1 fruit fly cellular context compared by ENCODE assay signal in the genomic region with DNA sequence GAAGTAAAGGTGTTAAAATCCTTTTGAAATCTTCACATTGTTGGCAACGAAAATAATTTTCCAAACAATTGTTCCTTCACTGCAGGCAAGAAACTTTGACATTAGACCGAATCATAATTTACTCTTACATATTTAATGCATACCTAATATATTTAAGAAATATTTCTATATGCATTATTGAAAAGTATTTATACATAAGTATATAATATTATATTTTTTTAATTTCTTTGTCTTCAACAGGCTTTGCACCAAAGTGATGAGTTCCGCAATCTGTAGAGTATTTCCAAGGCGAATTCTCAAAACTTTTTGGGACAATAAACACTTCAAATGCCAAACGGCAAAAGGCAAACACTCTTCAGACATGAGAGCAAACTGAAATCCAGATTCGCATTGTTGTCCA.
A peak's percentile ranks its signal among the peaks of the same experiment; 100 is the strongest.
TF ChIP-seq lines count a peak whose summit lies in the region.

No protein-coding gene starts in this region.

TF ChIP-seq in whole organism, embryonic, 481 proteins besides CTCF, POLR2A, EP300 and RAD21 (continued from another document and continues in another):
- TF ChIP-seq cato (GFP tag; optimal IDR thresholded peaks at IDR 0.05; lab: Kevin White, UChicago; ENCODE audit: borderline replicate concordance) (no peak), trh (GFP tag; optimal IDR thresholded peaks at IDR 0.05; lab: Kevin White, UChicago) (no peak), CG11398 (GFP tag; optimal IDR thresholded peaks at IDR 0.05; lab: Kevin White, UChicago) (no peak), CG30403 (GFP tag; optimal IDR thresholded peaks at IDR 0.05; lab: Kevin White, UChicago) (peak; percentile 42), NC2β (GFP tag; optimal IDR thresholded peaks at IDR 0.05; lab: Kevin White, UChicago) (no peak), CG31365 (tag; optimal IDR thresholded peaks at IDR 0.05; lab: Kevin White, UChicago) (no peak), CG4328 (GFP tag; optimal IDR thresholded peaks at IDR 0.05; lab: Kevin White, UChicago) (no peak), ewg (GFP tag; optimal IDR thresholded peaks at IDR 0.05; lab: Kevin White, UChicago) (no peak), so (GFP tag; IDR thresholded peaks at IDR 0.05; lab: Robert Waterston, UW) (peak; percentile 41; the same call in 1 of the 3 replicates), Sox102F (GFP tag; optimal IDR thresholded peaks at IDR 0.05; lab: Kevin White, UChicago) (peak; percentile 75), slp2 (GFP tag; optimal IDR thresholded peaks at IDR 0.05; lab: Kevin White, UChicago) (no peak), dati (GFP tag; IDR thresholded peaks at IDR 0.05; lab: Robert Waterston, UW) (no peak), schlank (tag; optimal IDR thresholded peaks at IDR 0.05; lab: Kevin White, UChicago) (no peak), CG1602 (GFP tag; optimal IDR thresholded peaks at IDR 0.05; lab: Kevin White, UChicago) (no peak), odd (GFP tag; optimal IDR thresholded peaks at IDR 0.05; lab: Kevin White, UChicago) (no peak), YL-1 (GFP tag; optimal IDR thresholded peaks at IDR 0.05; lab: Kevin White, UChicago) (no peak), CG32767 (GFP tag; IDR thresholded peaks at IDR 0.05; lab: Robert Waterston, UW) (no peak), zfh1 (GFP tag; IDR thresholded peaks at IDR 0.05; lab: Robert Waterston, UW) (peak; percentile 43; the same call in 1 of the 3 replicates), CG12155 (GFP tag; optimal IDR thresholded peaks at IDR 0.05; lab: Kevin White, UChicago) (no peak), CG7271 (tag; optimal IDR thresholded peaks at IDR 0.05; lab: Kevin White, UChicago) (no peak), CG16779 (GFP tag; IDR thresholded peaks at IDR 0.05; lab: Robert Waterston, UW) (no peak), grn (GFP tag; optimal IDR thresholded peaks at IDR 0.05; lab: Kevin White, UChicago) (no peak), E2f1 (GFP tag; IDR thresholded peaks at IDR 0.05; lab: Robert Waterston, UW) (peak; percentile 20; the same call in 1 of the 2 replicates), CG12104 (GFP tag; optimal IDR thresholded peaks at IDR 0.05; lab: Kevin White, UChicago) (no peak), zen (tag; optimal IDR thresholded peaks at IDR 0.05; lab: Kevin White, UChicago) (no peak), CG4730 (GFP tag; IDR thresholded peaks at IDR 0.05; lab: Robert Waterston, UW) (0 out of 2 replicates have a peak, but pooled peaks have one; percentile 29), CG13894 (tag; optimal IDR thresholded peaks at IDR 0.05; lab: Kevin White, UChicago) (no peak), pros (GFP tag; optimal IDR thresholded peaks at IDR 0.05; lab: Kevin White, UChicago) (no peak), nau (GFP tag; optimal IDR thresholded peaks at IDR 0.05; lab: Kevin White, UChicago) (no peak), Xrp1 (GFP tag; IDR thresholded peaks at IDR 0.05; lab: Robert Waterston, UW) (peak; percentile 69), Ets97D (GFP tag; optimal IDR thresholded peaks at IDR 0.05; lab: Kevin White, UChicago) (no peak), sc (optimal IDR thresholded peaks at IDR 0.05; lab: Kevin White, UChicago) (no peak), sc (GFP tag; optimal IDR thresholded peaks at IDR 0.05; lab: Kevin White, UChicago) (peak; percentile 1), Taf1 (GFP tag; IDR thresholded peaks at IDR 0.05; lab: Robert Waterston, UW) (no peak), Nf-YC (tag; optimal IDR thresholded peaks at IDR 0.05; lab: Kevin White, UChicago) (no peak), Bdp1 (GFP tag; optimal IDR thresholded peaks at IDR 0.05; lab: Kevin White, UChicago) (no peak), CG15696 (tag; optimal IDR thresholded peaks at IDR 0.05; lab: Kevin White, UChicago) (no peak), Elba2 (GFP tag; optimal IDR thresholded peaks at IDR 0.05; lab: Kevin White, UChicago) (no peak), Adf1 (GFP tag; IDR thresholded peaks at IDR 0.05; lab: Robert Waterston, UW) (no peak), CG6272 (GFP tag; IDR thresholded peaks at IDR 0.05; lab: Robert Waterston, UW) (no peak; the same call in 1 of the 2 replicates), CG4617 (GFP tag; optimal IDR thresholded peaks at IDR 0.05; lab: Kevin White, UChicago; ENCODE audit: borderline replicate concordance) (no peak), NFAT (GFP tag; IDR thresholded peaks at IDR 0.05; lab: Robert Waterston, UW) (no peak), Pdp1 (GFP tag; optimal IDR thresholded peaks at IDR 0.05; lab: Kevin White, UChicago) (no peak), Doc3 (GFP tag; IDR thresholded peaks at IDR 0.05; lab: Robert Waterston, UW; ENCODE audit: partially characterized antibody) (no peak), Hsf (GFP tag; optimal IDR thresholded peaks at IDR 0.05; lab: Kevin White, UChicago) (no peak), HLH3B (GFP tag; IDR thresholded peaks at IDR 0.05; lab: Robert Waterston, UW) (peak; percentile 71), CG10147 (GFP tag; optimal IDR thresholded peaks at IDR 0.05; lab: Kevin White, UChicago) (no peak), Opbp (GFP tag; IDR thresholded peaks at IDR 0.05; lab: Robert Waterston, UW; ENCODE audit: partially characterized antibody) (no peak), sima (GFP tag; optimal IDR thresholded peaks at IDR 0.05; lab: Kevin White, UChicago) (no peak), lbe (GFP tag; optimal IDR thresholded peaks at IDR 0.05; lab: Kevin White, UChicago) (no peak), onecut (GFP tag; IDR thresholded peaks at IDR 0.05; lab: Robert Waterston, UW) (no peak), CG16815 (GFP tag; optimal IDR thresholded peaks at IDR 0.05; lab: Kevin White, UChicago) (no peak), esg (GFP tag; conservative IDR thresholded peaks at IDR 0.05; lab: Robert Waterston, UW) (peak; percentile 46; the same call in 1 of the 2 replicates), CG2116 (GFP tag; optimal IDR thresholded peaks at IDR 0.05; lab: Kevin White, UChicago) (no peak), CG11696 (GFP tag; IDR thresholded peaks at IDR 0.05; lab: Robert Waterston, UW) (no peak), CG4282 (GFP tag; optimal IDR thresholded peaks at IDR 0.05; lab: Kevin White, UChicago) (no peak), prd (optimal IDR thresholded peaks at IDR 0.05; lab: Kevin White, UChicago) (no peak), prd (GFP tag; IDR thresholded peaks at IDR 0.05; lab: Robert Waterston, UW) (peak; percentile 52; the same call in 1 of the 3 replicates), Sin3A (optimal IDR thresholded peaks at IDR 0.05; lab: Kevin White, UChicago) (no peak), PHDP (tag; optimal IDR thresholded peaks at IDR 0.05; lab: Kevin White, UChicago) (peak; percentile 56), MBD-R2 (GFP tag; IDR thresholded peaks at IDR 0.05; lab: Robert Waterston, UW) (no peak), trem (tag; optimal IDR thresholded peaks at IDR 0.05; lab: Kevin White, UChicago) (peak; percentile 6), CG15073 (GFP tag; optimal IDR thresholded peaks at IDR 0.05; lab: Kevin White, UChicago) (no peak), CG9876 (GFP tag; optimal IDR thresholded peaks at IDR 0.05; lab: Kevin White, UChicago) (no peak), BEAF-32 (GFP tag; optimal IDR thresholded peaks at IDR 0.05; lab: Kevin White, UChicago) (no peak), Drgx (GFP tag; IDR thresholded peaks at IDR 0.05; lab: Robert Waterston, UW) (peak; percentile 58), CG3995 (GFP tag; optimal IDR thresholded peaks at IDR 0.05; lab: Kevin White, UChicago) (no peak), Doc2 (GFP tag; IDR thresholded peaks at IDR 0.05; lab: Robert Waterston, UW) (no peak), Hr78 (GFP tag; optimal IDR thresholded peaks at IDR 0.05; lab: Kevin White, UChicago) (no peak), CG2202 (tag; optimal IDR thresholded peaks at IDR 0.05; lab: Kevin White, UChicago) (no peak), CG10462 (GFP tag; optimal IDR thresholded peaks at IDR 0.05; lab: Kevin White, UChicago) (no peak), kah (GFP tag; optimal IDR thresholded peaks at IDR 0.05; lab: Kevin White, UChicago) (no peak), lab (GFP tag; optimal IDR thresholded peaks at IDR 0.05; lab: Kevin White, UChicago) (peak; percentile 3), CG1647 (GFP tag; optimal IDR thresholded peaks at IDR 0.05; lab: Kevin White, UChicago) (no peak), Dip3 (GFP tag; optimal IDR thresholded peaks at IDR 0.05; lab: Kevin White, UChicago) (no peak), CG17912 (GFP tag; optimal IDR thresholded peaks at IDR 0.05; lab: Kevin White, UChicago) (no peak), CG1603 (tag; optimal IDR thresholded peaks at IDR 0.05; lab: Kevin White, UChicago) (no peak), Nf-YB (GFP tag; optimal IDR thresholded peaks at IDR 0.05; lab: Kevin White, UChicago) (no peak), CG17802 (tag; optimal IDR thresholded peaks at IDR 0.05; lab: Kevin White, UChicago) (no peak), z (GFP tag; IDR thresholded peaks at IDR 0.05; lab: Robert Waterston, UW) (no peak), TFAM (GFP tag; optimal IDR thresholded peaks at IDR 0.05; lab: Kevin White, UChicago) (no peak), corto (GFP tag; optimal IDR thresholded peaks at IDR 0.05; lab: Kevin White, UChicago) (no peak), CG33213 (GFP tag; optimal IDR thresholded peaks at IDR 0.05; lab: Kevin White, UChicago) (no peak), CG5953 (GFP tag; IDR thresholded peaks at IDR 0.05; lab: Robert Waterston, UW) (no peak), CG13287 (GFP tag; IDR thresholded peaks at IDR 0.05; lab: Robert Waterston, UW; ENCODE audit: partially characterized antibody) (no peak), pan (optimal IDR thresholded peaks at IDR 0.05; lab: Kevin White, UChicago) (no peak), pan (GFP tag; optimal IDR thresholded peaks at IDR 0.05 in 1 of 2, IDR thresholded peaks at IDR 0.05 in 1 of 2) (peak in 1 of 2 experiments; percentile 64), ci (GFP tag; IDR thresholded peaks at IDR 0.05; lab: Robert Waterston, UW) (peak; percentile 40; the same call in 1 of the 3 replicates), nom (GFP tag; optimal IDR thresholded peaks at IDR 0.05; lab: Kevin White, UChicago) (no peak), gcm2 (GFP tag; optimal IDR thresholded peaks at IDR 0.05; lab: Kevin White, UChicago) (no peak), B-H2 (GFP tag; optimal IDR thresholded peaks at IDR 0.05; lab: Kevin White, UChicago) (no peak), CG15479 (GFP tag; optimal IDR thresholded peaks at IDR 0.05; lab: Kevin White, UChicago) (no peak), CG10366 (GFP tag; IDR thresholded peaks at IDR 0.05; lab: Robert Waterston, UW) (peak; percentile 53), CG8359 (GFP tag; optimal IDR thresholded peaks at IDR 0.05; lab: Kevin White, UChicago; ENCODE audit: borderline replicate concordance) (no peak), Dad (GFP tag; optimal IDR thresholded peaks at IDR 0.05; lab: Kevin White, UChicago) (no peak), luna (GFP tag; optimal IDR thresholded peaks at IDR 0.05; lab: Kevin White, UChicago) (no peak), CG12071 (GFP tag; optimal IDR thresholded peaks at IDR 0.05; lab: Kevin White, UChicago) (no peak), CG33557 (GFP tag; optimal IDR thresholded peaks at IDR 0.05; lab: Kevin White, UChicago) (no peak), CG4424 (GFP tag; optimal IDR thresholded peaks at IDR 0.05; lab: Kevin White, UChicago) (peak; percentile 24), C15 (GFP tag; IDR thresholded peaks at IDR 0.05; lab: Robert Waterston, UW) (no peak), twi (tag; optimal IDR thresholded peaks at IDR 0.05; lab: Kevin White, UChicago) (no peak), hb (GFP tag; IDR thresholded peaks at IDR 0.05; lab: Robert Waterston, UW; ENCODE audit: partially characterized antibody) (no peak), NfI (GFP tag; optimal IDR thresholded peaks at IDR 0.05; lab: Kevin White, UChicago) (no peak), zen2 (GFP tag; IDR thresholded peaks at IDR 0.05; lab: Robert Waterston, UW; ENCODE audit: partially characterized antibody) (no peak), NK7.1 (GFP tag; optimal IDR thresholded peaks at IDR 0.05; lab: Kevin White, UChicago) (no peak), Dbx (GFP tag; IDR thresholded peaks at IDR 0.05; lab: Robert Waterston, UW) (0 out of 3 replicates have a peak, but pooled peaks have one; percentile 21), Hmx (GFP tag; optimal IDR thresholded peaks at IDR 0.05; lab: Kevin White, UChicago) (no peak), da (GFP tag; optimal IDR thresholded peaks at IDR 0.05; lab: Kevin White, UChicago) (no peak), sisA (GFP tag; IDR thresholded peaks at IDR 0.05; lab: Robert Waterston, UW) (0 out of 2 replicates have a peak, but pooled peaks have one; percentile 21), lmd (GFP tag; IDR thresholded peaks at IDR 0.05; lab: Robert Waterston, UW) (0 out of 2 replicates have a peak, but pooled peaks have one; percentile 29), pita (GFP tag; optimal IDR thresholded peaks at IDR 0.05; lab: Kevin White, UChicago) (no peak), D19B (GFP tag; optimal IDR thresholded peaks at IDR 0.05; lab: Kevin White, UChicago) (no peak), CG7839 (tag; optimal IDR thresholded peaks at IDR 0.05; lab: Kevin White, UChicago) (peak; percentile 53), CG15269 (tag; optimal IDR thresholded peaks at IDR 0.05; lab: Kevin White, UChicago) (peak; percentile 65), CG6654 (GFP tag; optimal IDR thresholded peaks at IDR 0.05; lab: Kevin White, UChicago) (no peak), CG11247 (GFP tag; IDR thresholded peaks at IDR 0.05; lab: Robert Waterston, UW) (no peak), stwl (tag; optimal IDR thresholded peaks at IDR 0.05; lab: Kevin White, UChicago) (no peak), CG9727 (GFP tag; optimal IDR thresholded peaks at IDR 0.05; lab: Kevin White, UChicago) (peak; percentile 14), Ssrp (tag; optimal IDR thresholded peaks at IDR 0.05; lab: Kevin White, UChicago) (peak; percentile 48), dmrt11E (tag; optimal IDR thresholded peaks at IDR 0.05; lab: Kevin White, UChicago) (no peak), gcm (GFP tag; optimal IDR thresholded peaks at IDR 0.05; lab: Kevin White, UChicago) (no peak), sens-2 (GFP tag; IDR thresholded peaks at IDR 0.05; lab: Robert Waterston, UW) (no peak), wdn (GFP tag; IDR thresholded peaks at IDR 0.05; lab: Robert Waterston, UW) (no peak), bowl (GFP tag; IDR thresholded peaks at IDR 0.05; lab: Robert Waterston, UW) (no peak), CG15514 (GFP tag; optimal IDR thresholded peaks at IDR 0.05; lab: Kevin White, UChicago) (no peak), vfl (GFP tag; optimal IDR thresholded peaks at IDR 0.05; lab: Kevin White, UChicago) (no peak), Myb (GFP tag; optimal IDR thresholded peaks at IDR 0.05; lab: Kevin White, UChicago) (no peak), Bteb2 (GFP tag; optimal IDR thresholded peaks at IDR 0.05; lab: Kevin White, UChicago) (no peak), sens (GFP tag; lab: Kevin White, UChicago) (no peak), E2f2 (GFP tag; IDR thresholded peaks at IDR 0.05; lab: Robert Waterston, UW) (peak; percentile 41; the same call in 1 of the 2 replicates), BtbVII (GFP tag; optimal IDR thresholded peaks at IDR 0.05; lab: Kevin White, UChicago) (peak; percentile 7)
